Worm (Caenorhabditis elegans): Measurements from ENCODE around the gene F15E6.3.

- TF ChIP-seq ZK546.5 (tag; optimal IDR thresholded peaks at IDR 0.05), result no peak
- TF ChIP-seq zag-1 (tag; optimal IDR thresholded peaks at IDR 0.05), result no peak
- TF ChIP-seq ztf-4 (tag; optimal IDR thresholded peaks at IDR 0.05), result no peak
- no peak for TF ChIP-seq nhr-129 (tag; optimal IDR thresholded peaks at IDR 0.05)
- TF ChIP-seq nhr-12 (tag; optimal IDR thresholded peaks at IDR 0.05), result no peak
- no peak for TF ChIP-seq lin-11 (tag; optimal IDR thresholded peaks at IDR 0.05)
- TF ChIP-seq aly-2 (tag; optimal IDR thresholded peaks at IDR 0.05), result no peak
- TF ChIP-seq fos-1 (tag; optimal IDR thresholded peaks at IDR 0.05), result no peak
These were observed 41.6 kb downstream of the F15E6.3 start, which contains the start of the genes W03B1.3 and oac-51 for ce11 chrIV:4336139-4336851.

Data from whole organism, L2 larva.